4 fruit fly cellular contexts compared by ENCODE assay signal in the genomic region with DNA sequence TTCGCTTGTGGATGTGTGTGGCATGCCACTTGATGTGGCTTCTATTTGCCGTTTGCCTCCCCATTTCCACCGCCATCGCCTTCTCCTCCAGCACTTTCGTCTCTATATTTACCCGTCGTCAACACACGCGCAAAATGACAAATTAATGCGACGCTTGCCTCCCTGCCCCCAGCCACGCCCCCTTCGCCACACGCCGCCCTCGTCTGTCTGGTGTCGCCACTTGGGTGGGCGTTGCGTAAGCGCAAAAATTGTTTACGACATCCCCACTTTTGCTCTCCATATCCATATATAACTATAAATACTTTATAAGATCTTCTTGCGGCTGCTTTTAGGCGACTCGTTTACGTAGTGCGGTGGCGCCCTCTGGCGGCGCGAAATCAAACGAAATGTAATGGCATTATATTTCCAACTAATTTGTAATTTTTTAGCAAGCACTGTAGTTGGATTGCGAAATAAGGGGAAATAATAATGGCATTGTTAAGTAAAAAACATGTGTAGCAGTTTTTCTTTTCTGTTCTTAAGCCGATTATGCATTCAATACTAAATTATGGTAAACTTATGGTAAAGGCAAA.
TF ChIP-seq lines count a peak whose summit lies in the region.

No protein-coding gene starts in this region.

- peak; percentile 61 to 74 for TF ChIP-seq CTCF in S2 (optimal IDR thresholded peaks at IDR 0.05; lab: Kevin White, UChicago)
- TF ChIP-seq CTCF in whole organism, embryonic (GFP tag; optimal IDR thresholded peaks at IDR 0.05; lab: Kevin White, UChicago): peak; percentile 87

TF ChIP-seq in whole organism, embryonic, 481 proteins besides CTCF, POLR2A, EP300 and RAD21:
- TF ChIP-seq Rfx (GFP tag; IDR thresholded peaks at IDR 0.05; lab: Robert Waterston, UW) (0 out of 2 replicates have a peak, but pooled peaks have one; percentile 5), Eip74EF (GFP tag; optimal IDR thresholded peaks at IDR 0.05; lab: Kevin White, UChicago) (no peak), ci (GFP tag; IDR thresholded peaks at IDR 0.05; lab: Robert Waterston, UW) (0 out of 3 replicates have a peak, but pooled peaks have one; percentile 46), CG6689 (GFP tag; IDR thresholded peaks at IDR 0.05; lab: Robert Waterston, UW) (0 out of 2 replicates have a peak, but pooled peaks have one; percentile 14), abd-A (tag; optimal IDR thresholded peaks at IDR 0.05; lab: Kevin White, UChicago) (peak; percentile 42), run (tag; optimal IDR thresholded peaks at IDR 0.05; lab: Kevin White, UChicago) (no peak), Med (GFP tag; lab: Kevin White, UChicago) (peak; percentile 52), CG32532 (GFP tag; IDR thresholded peaks at IDR 0.05; lab: Robert Waterston, UW) (0 out of 2 replicates have a peak, but pooled peaks have one; percentile 9), CG12769 (tag; optimal IDR thresholded peaks at IDR 0.05; lab: Kevin White, UChicago) (peak; percentile 26), CG6175 (GFP tag; IDR thresholded peaks at IDR 0.05; lab: Robert Waterston, UW) (peak; percentile 58; the same call in 1 of the 3 replicates), ranshi (GFP tag; IDR thresholded peaks at IDR 0.05; lab: Robert Waterston, UW) (no peak), Pdp1 (GFP tag; optimal IDR thresholded peaks at IDR 0.05; lab: Kevin White, UChicago) (peak in 1 of 2 experiments; percentile 71), chinmo (GFP tag; IDR thresholded peaks at IDR 0.05; lab: Robert Waterston, UW; ENCODE audit: partially characterized antibody) (no peak), sr (GFP tag; IDR thresholded peaks at IDR 0.05; lab: Robert Waterston, UW) (peak; percentile 65; the same call in 1 of the 3 replicates), sens (GFP tag; lab: Kevin White, UChicago) (peak; percentile 56), crol (GFP tag; IDR thresholded peaks at IDR 0.05; lab: Robert Waterston, UW) (peak; percentile 74), rib (GFP tag; IDR thresholded peaks at IDR 0.05; lab: Robert Waterston, UW) (0 out of 2 replicates have a peak, but pooled peaks have one; percentile 23), lab (GFP tag; optimal IDR thresholded peaks at IDR 0.05; lab: Kevin White, UChicago) (peak; percentile 36)

TF ChIP-seq in whole organism, prepupa, 60 proteins besides CTCF, POLR2A, EP300 and RAD21:
- TF ChIP-seq Sox15 (GFP tag; optimal IDR thresholded peaks at IDR 0.05; lab: Kevin White, UChicago): no peak
- TF ChIP-seq svp (GFP tag; lab: Kevin White, UChicago): peak; percentile 6
- TF ChIP-seq CG10631 (GFP tag; optimal IDR thresholded peaks at IDR 0.05; lab: Kevin White, UChicago): no peak
- no peak for TF ChIP-seq Eip78C (GFP tag; lab: Kevin White, UChicago)
- TF ChIP-seq CG8632 (GFP tag; optimal IDR thresholded peaks at IDR 0.05; lab: Kevin White, UChicago): no peak
- TF ChIP-seq CG3032 (tag; optimal IDR thresholded peaks at IDR 0.05; lab: Kevin White, UChicago): no peak
- TF ChIP-seq Lpt (GFP tag; optimal IDR thresholded peaks at IDR 0.05; lab: Kevin White, UChicago): peak; percentile 6

TF ChIP-seq in whole organism, pupa, 21 proteins besides CTCF, POLR2A, EP300 and RAD21:
- TF ChIP-seq EcR (GFP tag; optimal IDR thresholded peaks at IDR 0.05; lab: Kevin White, UChicago) (no peak), CG10348 (GFP tag; IDR thresholded peaks at IDR 0.05; lab: Robert Waterston, UW) (no peak), CG32121 (GFP tag; IDR thresholded peaks at IDR 0.05; lab: Robert Waterston, UW) (no peak), CG4496 (GFP tag; IDR thresholded peaks at IDR 0.05; lab: Robert Waterston, UW) (no peak), Pif1B (GFP tag; optimal IDR thresholded peaks at IDR 0.05; lab: Kevin White, UChicago) (no peak), fd96Ca (GFP tag; IDR thresholded peaks at IDR 0.05; lab: Robert Waterston, UW) (peak; percentile 29; the same call in 1 of the 3 replicates), D1 (tag; optimal IDR thresholded peaks at IDR 0.05; lab: Kevin White, UChicago) (no peak), Ets98B (GFP tag; IDR thresholded peaks at IDR 0.05; lab: Robert Waterston, UW) (no peak), rn (GFP tag; IDR thresholded peaks at IDR 0.05; lab: Robert Waterston, UW) (no peak)
